Worm (Caenorhabditis elegans): ENCODE results near the gene F55G1.1.

DNA sequence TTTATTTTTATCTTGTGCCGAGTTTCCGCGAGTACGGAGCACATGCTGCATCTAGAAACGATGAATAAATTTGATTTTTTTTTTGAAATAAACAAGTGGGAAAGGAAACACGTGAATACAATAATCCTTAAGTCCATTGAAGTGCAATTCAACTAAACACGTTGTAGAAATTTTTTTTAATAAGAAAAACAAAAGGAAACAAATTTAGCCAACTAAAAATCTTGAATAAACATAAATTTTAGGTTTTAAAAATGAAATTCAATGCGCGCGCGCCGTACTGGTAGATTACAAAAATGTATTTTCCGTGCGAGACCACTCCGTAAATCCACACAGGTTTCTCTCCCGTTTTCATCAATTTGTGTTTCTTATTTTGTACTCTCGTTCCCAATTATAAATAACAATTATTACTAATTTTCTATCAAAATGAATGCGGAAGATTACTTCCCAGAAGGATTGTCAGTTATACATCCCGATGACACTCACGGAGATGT, 18.4 kb upstream of the F55G1.1 start, which contains the start of the genes plk-3 and F55G1.6:
- TF ChIP-seq let-526 (GFP tag; IDR thresholded peaks at IDR 0.05) (no peak), snpc-4 (GFP tag; optimal IDR thresholded peaks at IDR 0.05) (no peak), snpc-4 (tag; optimal IDR thresholded peaks at IDR 0.05) (peak in 1 of 4 experiments; percentile 20), dox-1 (GFP tag; IDR thresholded peaks at IDR 0.05) (no peak), unc-62 (GFP tag; optimal IDR thresholded peaks at IDR 0.05) (no peak), B0019.2 (GFP tag; conservative IDR thresholded peaks at IDR 0.05) (peak; percentile 52; the same call in 1 of the 2 replicates), lsl-1 (GFP tag; optimal IDR thresholded peaks at IDR 0.05) (peak; percentile 80), ztf-3 (GFP tag; optimal IDR thresholded peaks at IDR 0.05) (no peak), pha-4 (tag; optimal IDR thresholded peaks at IDR 0.05) (no peak), ama-1 (optimal IDR thresholded peaks at IDR 0.05) (no peak), ama-1 (GFP tag; optimal IDR thresholded peaks at IDR 0.05) (no peak), sptf-2 (GFP tag; optimal IDR thresholded peaks at IDR 0.05) (no peak), Y95B8A.8 (GFP tag; IDR thresholded peaks at IDR 0.05) (no peak), repo-1 (tag; optimal IDR thresholded peaks at IDR 0.05) (no peak), die-1 (tag; optimal IDR thresholded peaks at IDR 0.05) (no peak), dpff-1 (tag; optimal IDR thresholded peaks at IDR 0.05) (no peak)

All from whole organism, young adult.